Fruit fly (Drosophila melanogaster) whole organism, prepupa: ENCODE measurements around the gene HtrA2.
A peak's percentile ranks its signal among the peaks of the same experiment; 100 is the strongest.

ENCODE experiments used
- CG11762 ChIP-seq: fragments of 200-800 bp; sonication (Bioruptor generic); optimal IDR thresholded peaks from 3 replicates; lab custom pipeline; 2016; ENCODE audit warnings: missing biosample characterization, missing genetic modification characterization; ENCODE audit not compliant: insufficient read depth
- CG3032 ChIP-seq: fragments of 200-800 bp; optimal IDR thresholded peaks from 2 replicates; lab custom pipeline; 2019; ENCODE audit warnings: missing biosample characterization, mild to moderate bottlenecking, missing genetic modification characterization, moderate library complexity
- CG32006 ChIP-seq: fragments of 200-800 bp; sonication (Bioruptor generic); optimal IDR thresholded peaks from 3 replicates; lab custom pipeline; 2017; ENCODE audit warnings: missing biosample characterization, mild to moderate bottlenecking, missing genetic modification characterization
- CG3919 ChIP-seq: fragments of 200-800 bp; sonication (Bioruptor generic); optimal IDR thresholded peaks from 3 replicates; lab custom pipeline; 2016; ENCODE audit warnings: missing biosample characterization, missing genetic modification characterization
- CG6792 ChIP-seq: fragments of 200-800 bp; sonication (Bioruptor generic); optimal IDR thresholded peaks from 3 replicates; lab custom pipeline; 2016; ENCODE audit warnings: missing biosample characterization, missing genetic modification characterization
- Ets96B ChIP-seq: fragments of 200-800 bp; optimal IDR thresholded peaks from 2 replicates; lab custom pipeline; 2019; ENCODE audit warnings: missing biosample characterization, mild to moderate bottlenecking, missing genetic modification characterization, moderate library complexity
- Gug ChIP-seq: fragments of 200-800 bp; sonication (Bioruptor generic); IDR thresholded peaks from 2 replicates; pipeline ENCODE4 v1.3.6; 2022; ENCODE audit warnings: missing biosample characterization, missing genetic modification characterization
- Lpt ChIP-seq: fragments of 200-800 bp; sonication (Bioruptor generic); optimal IDR thresholded peaks from 3 replicates; lab custom pipeline; 2016; ENCODE audit warnings: missing biosample characterization, missing genetic modification characterization
- acj6 ChIP-seq: fragments of 200-800 bp; sonication (Bioruptor generic); optimal IDR thresholded peaks from 3 replicates; lab custom pipeline; 2016; ENCODE audit warnings: missing biosample characterization, missing genetic modification characterization
- fkh ChIP-seq: fragments of 200-800 bp; sonication (Bioruptor generic); optimal IDR thresholded peaks from 3 replicates; lab custom pipeline; 2017; ENCODE audit warnings: missing biosample characterization, mild to moderate bottlenecking, missing genetic modification characterization, moderate library complexity
- net ChIP-seq: fragments of 200-800 bp; sonication (Bioruptor generic); optimal IDR thresholded peaks from 3 replicates; lab custom pipeline; 2016; ENCODE audit warnings: missing biosample characterization, missing genetic modification characterization
- ss ChIP-seq, 2 experiments: fragments of 200-800 bp; sonication (Bioruptor generic); optimal IDR thresholded peaks; 2 replicates in 1 of 2; 3 replicates in 1 of 2; lab custom pipeline; 2017 to 2018; ENCODE audit warnings: mild to moderate bottlenecking in 2 of 2, missing biosample characterization in 2 of 2, missing genetic modification characterization in 2 of 2, moderate library complexity in 1 of 2
- svp ChIP-seq: fragments of 200-800 bp; sonication (Bioruptor generic); peaks from one replicate; lab custom pipeline; 2016; ENCODE audit warnings: missing biosample characterization, missing genetic modification characterization

- TF ChIP-seq CG3919 (GFP tag; lab: Kevin White, UChicago) (no peak), fkh (GFP tag; lab: Kevin White, UChicago) (peak; percentile 83), CG11762 (GFP tag; lab: Kevin White, UChicago) (no peak), Lpt (GFP tag; lab: Kevin White, UChicago) (no peak), acj6 (GFP tag; lab: Kevin White, UChicago) (no peak), ss (GFP tag; optimal IDR thresholded peaks at IDR 0.05; lab: Kevin White, UChicago) (no peak), Ets96B (tag; lab: Kevin White, UChicago) (no peak), svp (GFP tag; lab: Kevin White, UChicago) (no peak), net (GFP tag; lab: Kevin White, UChicago) (no peak), CG32006 (GFP tag; lab: Kevin White, UChicago) (no peak), Gug (no peak), CG3032 (tag; lab: Kevin White, UChicago) (no peak), CG6792 (GFP tag; lab: Kevin White, UChicago) (no peak)
These were observed 1.9 kb upstream of the HtrA2 start, which contains the start of gene CG8461 for dm6 chr3R:14513420-14513819.
